Worm (Caenorhabditis elegans) whole organism, young adult: ENCODE data around the gene ugt-37.

Experiments
- C06A6.2 ChIP-seq: fragments of 200-800 bp; sonication (Bioruptor generic); conservative IDR thresholded peaks from 2 replicates; pipeline ENCODE4 v1.3.6; 2022; ENCODE audit warnings: missing genetic modification characterization, missing compliant biosample characterization
- D2030.7 ChIP-seq: fragments of 200-800 bp; sonication (Bioruptor generic); IDR thresholded peaks from 2 replicates; pipeline ENCODE4 v1.3.6; 2022; ENCODE audit warnings: missing genetic modification reagents, missing genetic modification characterization, missing compliant biosample characterization
- F22D6.2 ChIP-seq: sonication (generic microtip); optimal IDR thresholded peaks from 2 replicates; lab custom pipeline; 2016; ENCODE audit warnings: mild to moderate bottlenecking, missing genetic modification characterization, missing compliant biosample characterization
- F33H1.4 ChIP-seq: fragments of 200-800 bp; sonication (Bioruptor generic); IDR thresholded peaks from 2 replicates; pipeline ENCODE4 v1.3.6; 2022; ENCODE audit warnings: missing genetic modification reagents, missing genetic modification characterization, missing compliant biosample characterization
- F57C9.4 ChIP-seq: sonication (generic microtip); optimal IDR thresholded peaks from 2 replicates; lab custom pipeline; 2017; ENCODE audit warnings: mild to moderate bottlenecking, missing genetic modification characterization, missing compliant biosample characterization
- Y53G8AR.9 ChIP-seq: fragments of 200-800 bp; sonication (Bioruptor generic); conservative IDR thresholded peaks from 2 replicates; pipeline ENCODE4 v1.3.6; 2022; ENCODE audit warnings: missing genetic modification reagents, missing genetic modification characterization, missing compliant biosample characterization
- Y67H2A.10 ChIP-seq: fragments of 200-800 bp; sonication (Bioruptor generic); conservative IDR thresholded peaks from 2 replicates; pipeline ENCODE4 v1.3.6; 2022; ENCODE audit warnings: missing genetic modification reagents, missing genetic modification characterization, missing compliant biosample characterization
- Y95B8A.8 ChIP-seq: fragments of 200-800 bp; sonication (Bioruptor generic); IDR thresholded peaks from 2 replicates; pipeline ENCODE4 v1.3.6; 2022; ENCODE audit warnings: missing genetic modification reagents, missing genetic modification characterization, missing compliant biosample characterization
- ZK185.1 ChIP-seq: sonication (generic microtip); optimal IDR thresholded peaks from 2 replicates; lab custom pipeline; 2016; ENCODE audit warnings: mild to moderate bottlenecking, missing genetic modification characterization, missing compliant biosample characterization; ENCODE audit not compliant: poor library complexity, severe bottlenecking
- akir-1 ChIP-seq: fragments of 200-800 bp; sonication (Bioruptor generic); optimal IDR thresholded peaks from 2 replicates; lab custom pipeline; 2018; ENCODE audit warnings: mild to moderate bottlenecking, missing genetic modification characterization, moderate library complexity, missing compliant biosample characterization
- ama-1 ChIP-seq, 3 experiments: fragments of 150-350 bp in 1 of 3; sonication (generic microtip) in 2 of 3; optimal IDR thresholded peaks; 2 replicates each; lab custom pipeline; 2014 to 2018; ENCODE audit warnings: missing biosample characterization in 2 of 3, missing genetic modification characterization in 2 of 3, missing genetic modification reagents in 2 of 3
- aptf-2 ChIP-seq: fragments of 200-800 bp; sonication (Bioruptor generic); conservative IDR thresholded peaks from 2 replicates; pipeline ENCODE4 v1.3.6; 2022; ENCODE audit warnings: missing genetic modification reagents, missing genetic modification characterization, missing compliant biosample characterization
- aptf-3 ChIP-seq: fragments of 200-800 bp; sonication (Bioruptor generic); IDR thresholded peaks from 2 replicates; pipeline ENCODE4 v1.3.6; 2022; ENCODE audit warnings: missing genetic modification characterization, missing compliant biosample characterization
- atf-7 ChIP-seq: sonication (generic microtip); optimal IDR thresholded peaks from 2 replicates; lab custom pipeline; 2017; ENCODE audit warnings: mild to moderate bottlenecking, missing genetic modification characterization, missing compliant biosample characterization
- die-1 ChIP-seq: sonication (generic microtip); optimal IDR thresholded peaks from 2 replicates; lab custom pipeline; 2016; ENCODE audit warnings: missing genotype, mild to moderate bottlenecking, missing genetic modification characterization, missing compliant biosample characterization
- dpff-1 ChIP-seq: sonication (generic microtip); optimal IDR thresholded peaks from 2 replicates; lab custom pipeline; 2017; ENCODE audit warnings: mild to moderate bottlenecking, missing genetic modification characterization, missing compliant biosample characterization
- dpl-1 ChIP-seq: fragments of 150-350 bp; optimal IDR thresholded peaks from 2 replicates; lab custom pipeline; 2014; ENCODE audit warnings: missing biosample characterization, missing genetic modification reagents, missing genetic modification characterization
- egl-18 ChIP-seq: fragments of 200-800 bp; sonication (Bioruptor generic); IDR thresholded peaks from 2 replicates; pipeline ENCODE4 v1.3.6; 2022; ENCODE audit warnings: missing genetic modification reagents, missing genetic modification characterization, missing compliant biosample characterization
- egl-44 ChIP-seq: fragments of 200-800 bp; sonication (Bioruptor generic); IDR thresholded peaks from 2 replicates; pipeline ENCODE4 v1.3.6; 2022; ENCODE audit warnings: missing genetic modification reagents, missing genetic modification characterization, missing compliant biosample characterization
- egrh-3 ChIP-seq: fragments of 200-800 bp; sonication (Bioruptor generic); IDR thresholded peaks from 2 replicates; pipeline ENCODE4 v1.3.6; 2022; ENCODE audit warnings: missing genetic modification reagents, missing genetic modification characterization, missing compliant biosample characterization
- fkh-3 ChIP-seq: sonication (generic microtip); optimal IDR thresholded peaks from 2 replicates; lab custom pipeline; 2016; ENCODE audit warnings: mild to moderate bottlenecking, missing genetic modification characterization, missing compliant biosample characterization
- hmg-20 ChIP-seq: fragments of 200-800 bp; sonication (Bioruptor generic); IDR thresholded peaks from 2 replicates; pipeline ENCODE4 v1.3.6; 2022; ENCODE audit warnings: missing genetic modification reagents, missing genetic modification characterization, missing compliant biosample characterization
- hrde-1 ChIP-seq: sonication (generic microtip); optimal IDR thresholded peaks from 2 replicates; lab custom pipeline; 2016; ENCODE audit warnings: missing genetic modification characterization, mild to moderate bottlenecking, missing compliant biosample characterization, moderate library complexity, missing genotype, missing genetic modification reagents, borderline replicate concordance
- lir-1 ChIP-seq: fragments of 200-800 bp; sonication (Bioruptor generic); conservative IDR thresholded peaks from 2 replicates; pipeline ENCODE4 v1.3.6; 2022; ENCODE audit warnings: missing genetic modification reagents, missing genetic modification characterization, missing compliant biosample characterization
- lsl-1 ChIP-seq: fragments of 200-800 bp; sonication (Bioruptor generic); optimal IDR thresholded peaks from 2 replicates; lab custom pipeline; 2018; ENCODE audit warnings: mild to moderate bottlenecking, missing genetic modification characterization, moderate library complexity, missing compliant biosample characterization
- mes-4 ChIP-seq: sonication (generic microtip); optimal IDR thresholded peaks from 2 replicates; lab custom pipeline; 2016; ENCODE audit warnings: missing genotype, missing genetic modification characterization, missing compliant biosample characterization
- nfya-1 ChIP-seq: sonication (generic microtip); optimal IDR thresholded peaks from 2 replicates; lab custom pipeline; 2017; ENCODE audit warnings: antibody characterized with exemption, missing compliant biosample characterization, missing genetic modification characterization, borderline replicate concordance; ENCODE audit not compliant: insufficient read depth
- nfyb-1 ChIP-seq: fragments of 200-800 bp; sonication (Bioruptor generic); IDR thresholded peaks from 2 replicates; pipeline ENCODE4 v1.3.6; 2022; ENCODE audit warnings: missing genetic modification reagents, missing genetic modification characterization, missing compliant biosample characterization
- pbrm-1 ChIP-seq: fragments of 200-800 bp; sonication (Bioruptor generic); IDR thresholded peaks from 2 replicates; pipeline ENCODE4 v1.3.6; 2022; ENCODE audit warnings: missing genetic modification reagents, missing genetic modification characterization, missing compliant biosample characterization
- rcor-1 ChIP-seq: fragments of 200-800 bp; sonication (Bioruptor generic); IDR thresholded peaks from 2 replicates; pipeline ENCODE4 v1.3.6; 2022; ENCODE audit warnings: missing genetic modification reagents, missing genetic modification characterization, missing compliant biosample characterization
- rec-8 ChIP-seq, 2 experiments: sonication (generic microtip); optimal IDR thresholded peaks; 2 replicates each; lab custom pipeline; 2016; ENCODE audit warnings: mild to moderate bottlenecking in 2 of 2, missing genetic modification characterization in 2 of 2, missing genetic modification reagents in 2 of 2, missing genotype in 2 of 2, missing biosample characterization in 1 of 2, missing compliant biosample characterization in 1 of 2, moderate library complexity in 1 of 2
- repo-1 ChIP-seq: sonication (generic microtip); optimal IDR thresholded peaks from 2 replicates; lab custom pipeline; 2017; ENCODE audit warnings: mild to moderate bottlenecking, missing genetic modification characterization, missing compliant biosample characterization
- rpc-1 ChIP-seq, 2 experiments: fragments of 150-350 bp in 1 of 2; sonication (generic microtip) in 1 of 2; optimal IDR thresholded peaks; 2 replicates each; lab custom pipeline; 2014 to 2018; ENCODE audit warnings: missing biosample characterization in 1 of 2, missing genetic modification characterization in 1 of 2, missing genetic modification reagents in 1 of 2, missing genotype in 1 of 2
- snpc-1.3 ChIP-seq: sonication (generic microtip); optimal IDR thresholded peaks from 2 replicates; lab custom pipeline; 2017; ENCODE audit warnings: missing genetic modification characterization, mild to moderate bottlenecking, missing compliant biosample characterization, antibody characterized with exemption, moderate library complexity, missing genotype, missing genetic modification reagents; ENCODE audit not compliant: insufficient read depth
- snpc-4 ChIP-seq, 5 experiments: fragments of 150-350 bp in 1 of 5; sonication (generic microtip) in 4 of 5; optimal IDR thresholded peaks; 2 replicates each; lab custom pipeline; 2014 to 2018; ENCODE audit warnings: missing genetic modification characterization in 5 of 5, missing biosample characterization in 3 of 5, antibody characterized with exemption in 2 of 5, mild to moderate bottlenecking in 2 of 5, missing compliant biosample characterization in 2 of 5, missing genotype in 2 of 5, moderate library complexity in 2 of 5, missing genetic modification reagents in 1 of 5
- sptf-2 ChIP-seq: fragments of 200-800 bp; sonication (Bioruptor generic); optimal IDR thresholded peaks from 2 replicates; lab custom pipeline; 2018; ENCODE audit warnings: mild to moderate bottlenecking, missing genetic modification characterization, missing compliant biosample characterization
- zfh-2 ChIP-seq: fragments of 200-800 bp; sonication (Bioruptor generic); conservative IDR thresholded peaks from 2 replicates; pipeline ENCODE4 v1.3.6; 2022; ENCODE audit warnings: missing genetic modification reagents, missing genetic modification characterization, missing compliant biosample characterization
- ztf-18 ChIP-seq: sonication (generic microtip); optimal IDR thresholded peaks from 2 replicates; lab custom pipeline; 2016; ENCODE audit warnings: missing genotype, mild to moderate bottlenecking, missing genetic modification characterization, missing compliant biosample characterization
- ztf-26 ChIP-seq: sonication (generic microtip); optimal IDR thresholded peaks from 2 replicates; lab custom pipeline; 2017; ENCODE audit warnings: missing genetic modification characterization, missing compliant biosample characterization
- ztf-28 ChIP-seq: fragments of 200-800 bp; sonication (Bioruptor generic); IDR thresholded peaks from 2 replicates; pipeline ENCODE4 v1.3.6; 2022; ENCODE audit warnings: missing genetic modification reagents, missing genetic modification characterization, missing compliant biosample characterization
- ztf-3 ChIP-seq: fragments of 200-800 bp; sonication (Bioruptor generic); optimal IDR thresholded peaks from 2 replicates; lab custom pipeline; 2018; ENCODE audit warnings: mild to moderate bottlenecking, missing genetic modification characterization, missing compliant biosample characterization

Gene ugt-37

DNA sequence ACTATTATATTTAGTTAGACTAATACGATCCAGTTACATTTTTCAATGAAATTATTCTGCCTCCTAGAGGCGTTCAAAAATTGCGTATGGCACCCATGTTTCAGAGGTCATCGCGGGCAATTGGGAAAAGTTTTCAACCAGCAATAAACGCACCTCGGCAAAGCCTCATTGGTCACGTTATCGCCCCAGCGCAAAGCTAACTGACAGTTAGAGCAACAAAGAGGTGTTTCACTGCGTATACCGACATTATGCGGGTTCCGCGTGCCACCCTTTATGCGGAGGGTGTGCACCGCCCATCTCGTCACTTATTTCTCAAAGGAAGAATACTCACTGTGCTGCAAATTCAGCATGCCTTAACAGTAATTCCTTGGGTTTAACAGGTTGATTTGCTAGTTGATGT, 2.5 kb downstream of the ugt-37 start (continued):
- TF ChIP-seq hrde-1 (tag; lab: Kevin White, UChicago) = peak; percentile 9
- peak; percentile 92 for TF ChIP-seq pbrm-1 (GFP tag; lab: Robert Waterston, UW)
- TF ChIP-seq F57C9.4 (tag; lab: Kevin White, UChicago) = no peak
- no peak for TF ChIP-seq repo-1 (tag; lab: Kevin White, UChicago)
- peak; percentile 47; the same call in 1 of the 2 replicates for TF ChIP-seq hmg-20 (GFP tag; lab: Robert Waterston, UW)
- TF ChIP-seq fkh-3 (tag; lab: Kevin White, UChicago) = peak; percentile 26
- peak; percentile 93 for TF ChIP-seq D2030.7 (GFP tag; lab: Robert Waterston, UW)
- peak in 1 of 2 experiments; percentile 3 for TF ChIP-seq rec-8 (tag; optimal IDR thresholded peaks at IDR 0.05; lab: Kevin White, UChicago)
- TF ChIP-seq F22D6.2 = no peak
- peak; percentile 65 for TF ChIP-seq F33H1.4 (GFP tag; lab: Robert Waterston, UW)
- 0 out of 2 replicates have a peak, but pooled peaks have one; percentile 29 for TF ChIP-seq Y95B8A.8 (GFP tag; lab: Robert Waterston, UW)
- no peak for TF ChIP-seq egl-44 (GFP tag; lab: Robert Waterston, UW)
- TF ChIP-seq snpc-4 (GFP tag; optimal IDR thresholded peaks at IDR 0.05; lab: Kevin White, UChicago) = peak; percentile 91
- TF ChIP-seq snpc-4 (tag; optimal IDR thresholded peaks at IDR 0.05; lab: Kevin White, UChicago) = peak; percentile 88 to 98 (median 96)
- TF ChIP-seq ZK185.1 (tag; lab: Kevin White, UChicago) = no peak
- TF ChIP-seq ztf-26 (tag; lab: Kevin White, UChicago) = no peak
- TF ChIP-seq ama-1 (optimal IDR thresholded peaks at IDR 0.05; lab: Kevin White, UChicago) = no peak
- no peak for TF ChIP-seq ama-1 (GFP tag; optimal IDR thresholded peaks at IDR 0.05; lab: Kevin White, UChicago)
- TF ChIP-seq zfh-2 (GFP tag; lab: Robert Waterston, UW) = no peak
- peak; percentile 25 for TF ChIP-seq atf-7 (tag; lab: Kevin White, UChicago)
- no peak; the same call in 1 of the 2 replicates for TF ChIP-seq lir-1 (GFP tag; lab: Robert Waterston, UW)
- TF ChIP-seq dpl-1 (GFP tag; lab: Kevin White, UChicago) = no peak
- 0 out of 2 replicates have a peak, but pooled peaks have one; percentile 47 for TF ChIP-seq ztf-28
- no peak for TF ChIP-seq mes-4 (tag; lab: Kevin White, UChicago)
- TF ChIP-seq rpc-1 (optimal IDR thresholded peaks at IDR 0.05; lab: Kevin White, UChicago) = no peak
- peak; percentile 6 for TF ChIP-seq rpc-1 (tag; optimal IDR thresholded peaks at IDR 0.05; lab: Kevin White, UChicago)
- TF ChIP-seq die-1 (tag; lab: Kevin White, UChicago) = no peak
- TF ChIP-seq Y53G8AR.9 (GFP tag; lab: Robert Waterston, UW) = no peak; the same call in 1 of the 2 replicates
- peak; percentile 89 for TF ChIP-seq nfyb-1 (GFP tag; lab: Robert Waterston, UW)
- no peak for TF ChIP-seq aptf-2 (GFP tag; lab: Robert Waterston, UW)
- no peak for TF ChIP-seq sptf-2 (GFP tag; lab: Kevin White, UChicago)
- TF ChIP-seq akir-1 = no peak
- no peak for TF ChIP-seq ztf-18
- TF ChIP-seq egrh-3 (GFP tag; lab: Robert Waterston, UW) = no peak
- no peak for TF ChIP-seq aptf-3 (GFP tag; lab: Robert Waterston, UW)
- no peak; the same call in none of the 2 replicates for TF ChIP-seq rcor-1 (GFP tag; lab: Robert Waterston, UW)
- peak; percentile 68 for TF ChIP-seq lsl-1
- TF ChIP-seq, all 124 proteins: peak for 35

DNA sequence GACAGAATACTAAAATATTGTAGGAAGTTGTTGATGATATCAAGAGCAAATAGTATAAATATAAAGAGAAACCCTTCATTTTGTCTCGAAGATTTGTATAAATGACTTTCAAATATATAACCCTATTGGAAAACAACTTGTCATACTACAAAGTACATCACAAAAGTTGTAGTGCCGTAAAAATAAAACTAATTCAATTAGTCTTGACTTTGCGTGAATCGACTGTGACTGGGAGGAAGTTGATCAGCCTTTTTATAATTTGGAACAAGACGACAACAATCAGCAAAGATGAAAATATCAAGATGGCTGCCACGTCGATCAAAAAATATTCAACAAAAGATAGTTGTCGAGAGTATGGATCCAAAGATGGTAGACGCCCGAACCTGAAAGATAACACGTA, 3.3 kb downstream of the ugt-37 start, which contains the start of gene ugt-40:
TSS of gene ugt-40 (minus strand) at position 101 of the 400 bp plus-strand sequence.
- no peak for TF ChIP-seq dpff-1
- no peak for TF ChIP-seq Y67H2A.10 (GFP tag; lab: Robert Waterston, UW)
- TF ChIP-seq nfya-1 (tag; lab: Kevin White, UChicago) = no peak
- no peak for TF ChIP-seq snpc-1.3
- no peak for TF ChIP-seq ztf-3 (GFP tag; lab: Kevin White, UChicago)
- no peak for TF ChIP-seq egl-18 (GFP tag; lab: Robert Waterston, UW)
- TF ChIP-seq C06A6.2 = no peak
- TF ChIP-seq, all 124 proteins: peak for 0
